Fruit fly (Drosophila melanogaster) whole organism, embryonic: ENCODE data around the gene swa.
A peak's percentile ranks its signal among the peaks of the same experiment; 100 is the strongest.

Source experiments
- ATbp ChIP-seq: fragments of 200-800 bp; sonication (Bioruptor generic); optimal IDR thresholded peaks from 2 replicates; lab custom pipeline; 2017; ENCODE audit warnings: missing biosample characterization, mild to moderate bottlenecking, missing genetic modification characterization, missing genetic modification reagents
- CG11093 ChIP-seq: fragments of 200-800 bp; sonication (Bioruptor generic); IDR thresholded peaks from 3 replicates; pipeline ENCODE4 v1.3.6; 2022; ENCODE audit warnings: missing biosample characterization, missing genetic modification characterization
- CG12299 ChIP-seq: fragments of 200-800 bp; sonication (Bioruptor generic); optimal IDR thresholded peaks from 2 replicates; lab custom pipeline; 2018; ENCODE audit warnings: missing biosample characterization, mild to moderate bottlenecking, missing genetic modification characterization
- CG12391 ChIP-seq: fragments of 200-800 bp; sonication (Bioruptor generic); optimal IDR thresholded peaks from 3 replicates; lab custom pipeline; 2018; ENCODE audit warnings: missing biosample characterization, mild to moderate bottlenecking, missing genetic modification characterization, moderate library complexity
- CG12744 ChIP-seq: fragments of 200-800 bp; sonication (Bioruptor generic); optimal IDR thresholded peaks from 2 replicates; lab custom pipeline; 2016; ENCODE audit warnings: missing biosample characterization, missing genetic modification characterization
- CG14667 ChIP-seq: fragments of 200-800 bp; sonication (Bioruptor generic); IDR thresholded peaks from 2 replicates; pipeline ENCODE4 v1.3.6; 2022; ENCODE audit warnings: missing biosample characterization, missing genetic modification characterization
- CG15696 ChIP-seq: fragments of 200-800 bp; sonication (Bioruptor generic); optimal IDR thresholded peaks from 2 replicates; lab custom pipeline; 2019; ENCODE audit warnings: missing biosample characterization, mild to moderate bottlenecking, missing genetic modification characterization, moderate library complexity
- CG17359 ChIP-seq: fragments of 200-800 bp; sonication (Bioruptor generic); optimal IDR thresholded peaks from 3 replicates; lab custom pipeline; 2018; ENCODE audit warnings: missing biosample characterization, mild to moderate bottlenecking, missing genetic modification characterization, moderate library complexity
- CG17385 ChIP-seq: fragments of 200-800 bp; sonication (Bioruptor generic); optimal IDR thresholded peaks from 3 replicates; lab custom pipeline; 2018; ENCODE audit warnings: missing biosample characterization, mild to moderate bottlenecking, missing genetic modification characterization
- CG1832 ChIP-seq: fragments of 200-800 bp; sonication (Bioruptor generic); optimal IDR thresholded peaks from 2 replicates; lab custom pipeline; 2017; ENCODE audit warnings: missing biosample characterization, mild to moderate bottlenecking, missing genetic modification characterization, inconsistent platforms
- CG18764 ChIP-seq: fragments of 200-800 bp; sonication (Bioruptor generic); optimal IDR thresholded peaks from 3 replicates; lab custom pipeline; 2016; ENCODE audit warnings: missing biosample characterization, missing genetic modification characterization
- CG6175 ChIP-seq: fragments of 200-800 bp; sonication (Bioruptor generic); IDR thresholded peaks from 3 replicates; pipeline ENCODE4 v1.3.6; 2022; ENCODE audit warnings: missing biosample characterization, missing genetic modification characterization
- CG7786 ChIP-seq: fragments of 200-800 bp; sonication (Bioruptor generic); optimal IDR thresholded peaks from 2 replicates; lab custom pipeline; 2016; ENCODE audit warnings: missing biosample characterization, missing genetic modification characterization
- D19A ChIP-seq: fragments of 200-800 bp; optimal IDR thresholded peaks from 3 replicates; lab custom pipeline; 2019; ENCODE audit warnings: missing biosample characterization, mild to moderate bottlenecking, missing genetic modification characterization, moderate library complexity
- Deaf1 ChIP-seq: fragments of 200-800 bp; optimal IDR thresholded peaks from 3 replicates; lab custom pipeline; 2019; ENCODE audit warnings: missing biosample characterization, mild to moderate bottlenecking, missing genetic modification characterization, moderate library complexity
- Eip74EF ChIP-seq, 2 experiments: fragments of 200-800 bp in 1 of 2; fragments of >200 bp in 1 of 2; sonication (Bioruptor generic) in 1 of 2; optimal IDR thresholded peaks; 2 replicates each; lab custom pipeline; 2017 to 2019; ENCODE audit warnings: missing biosample characterization in 2 of 2, missing genetic modification characterization in 2 of 2, mild to moderate bottlenecking in 1 of 2, moderate library complexity in 1 of 2
- H15 ChIP-seq: fragments of 200-800 bp; sonication (Bioruptor generic); IDR thresholded peaks from 3 replicates; pipeline ENCODE4 v1.3.6; 2022; ENCODE audit warnings: missing biosample characterization, missing genetic modification characterization
- H2.0 ChIP-seq: fragments of 200-800 bp; sonication (Bioruptor generic); IDR thresholded peaks from 2 replicates; pipeline ENCODE4 v1.3.6; 2022; ENCODE audit warnings: missing biosample characterization, missing genetic modification characterization
- HmgD ChIP-seq: fragments of 200-800 bp; sonication (Bioruptor generic); optimal IDR thresholded peaks from 3 replicates; lab custom pipeline; 2016; ENCODE audit warnings: missing biosample characterization, missing genetic modification characterization
- Hr3 ChIP-seq: fragments of 200-800 bp; sonication (Bioruptor generic); optimal IDR thresholded peaks from 3 replicates; lab custom pipeline; 2016; ENCODE audit warnings: missing biosample characterization, missing genetic modification characterization
- Hr51 ChIP-seq, 2 experiments: fragments of 200-800 bp; sonication (Bioruptor generic); optimal IDR thresholded peaks; 2 replicates in 1 of 2; 3 replicates in 1 of 2; lab custom pipeline; 2016 to 2018; ENCODE audit warnings: missing biosample characterization in 2 of 2, missing genetic modification characterization in 2 of 2, mild to moderate bottlenecking in 1 of 2, moderate library complexity in 1 of 2
- MESR4 ChIP-seq: fragments of 200-800 bp; sonication (Bioruptor generic); optimal IDR thresholded peaks from 2 replicates; lab custom pipeline; 2018; ENCODE audit warnings: missing biosample characterization, mild to moderate bottlenecking, missing genetic modification characterization, moderate library complexity
- Mrtf ChIP-seq: fragments of 200-800 bp; sonication (Bioruptor generic); IDR thresholded peaks from 3 replicates; pipeline ENCODE4 v1.3.6; 2022; ENCODE audit warnings: missing biosample characterization, missing genetic modification characterization
- Myb ChIP-seq: fragments of 200-800 bp; sonication (Bioruptor generic); optimal IDR thresholded peaks from 2 replicates; lab custom pipeline; 2016; ENCODE audit warnings: missing biosample characterization, missing genetic modification characterization
- NC2α ChIP-seq: fragments of 200-800 bp; sonication (Bioruptor generic); optimal IDR thresholded peaks from 2 replicates; lab custom pipeline; 2016; ENCODE audit warnings: missing biosample characterization, missing genetic modification characterization
- NFAT ChIP-seq: fragments of 200-800 bp; sonication (Bioruptor generic); IDR thresholded peaks from 2 replicates; pipeline ENCODE4 v1.3.6; 2022; ENCODE audit warnings: missing biosample characterization, missing genetic modification characterization
- Opbp ChIP-seq: fragments of 200-800 bp; sonication (Bioruptor generic); IDR thresholded peaks from 3 replicates; pipeline ENCODE4 v1.3.6; 2022; ENCODE audit warnings: missing biosample characterization, missing genetic modification characterization; ENCODE audit not compliant: partially characterized antibody
- Pdp1 ChIP-seq, 2 experiments: fragments of 200-800 bp; sonication (Bioruptor generic); optimal IDR thresholded peaks; 3 replicates each; lab custom pipeline; 2016; ENCODE audit warnings: missing biosample characterization in 2 of 2, missing genetic modification characterization in 2 of 2, mild to moderate bottlenecking in 1 of 2, moderate library complexity in 1 of 2
- Rx ChIP-seq: fragments of 200-800 bp; sonication (Bioruptor generic); IDR thresholded peaks from 2 replicates; pipeline ENCODE4 v1.3.6; 2022; ENCODE audit warnings: missing biosample characterization, missing genetic modification characterization
- Sry-β ChIP-seq: fragments of 200-800 bp; sonication (Bioruptor generic); optimal IDR thresholded peaks from 2 replicates; lab custom pipeline; 2018; ENCODE audit warnings: missing biosample characterization, mild to moderate bottlenecking, missing genetic modification characterization, moderate library complexity
- Xbp1 ChIP-seq: fragments of 200-800 bp; sonication (Bioruptor generic); optimal IDR thresholded peaks from 3 replicates; lab custom pipeline; 2016; ENCODE audit warnings: missing biosample characterization, mild to moderate bottlenecking, missing genetic modification characterization
- al ChIP-seq: fragments of 200-800 bp; sonication (Bioruptor generic); IDR thresholded peaks from 2 replicates; pipeline ENCODE4 v1.3.6; 2022; ENCODE audit warnings: missing biosample characterization, missing genetic modification characterization
- ap ChIP-seq: fragments of 200-800 bp; sonication (Bioruptor generic); IDR thresholded peaks from 2 replicates; pipeline ENCODE4 v1.3.6; 2022; ENCODE audit warnings: missing biosample characterization, missing genetic modification characterization
- ase ChIP-seq: fragments of 200-800 bp; sonication (Bioruptor generic); IDR thresholded peaks from 3 replicates; pipeline ENCODE4 v1.3.6; 2022; ENCODE audit warnings: missing biosample characterization, missing genetic modification characterization
- bsh ChIP-seq, 2 experiments: fragments of 200-800 bp; sonication (Bioruptor generic); optimal IDR thresholded peaks; 2 replicates each; lab custom pipeline; 2017 to 2018; ENCODE audit warnings: mild to moderate bottlenecking in 2 of 2, missing biosample characterization in 2 of 2, missing genetic modification characterization in 2 of 2, moderate library complexity in 1 of 2
- chif ChIP-seq, 2 experiments: fragments of 200-800 bp; sonication (Bioruptor generic); optimal IDR thresholded peaks; 3 replicates each; lab custom pipeline; 2016; ENCODE audit warnings: missing biosample characterization in 2 of 2, missing genetic modification characterization in 2 of 2
- dpn ChIP-seq, 2 experiments: fragments of 200-800 bp; sonication (Bioruptor generic); optimal IDR thresholded peaks; 3 replicates each; lab custom pipeline; 2016; ENCODE audit warnings: missing biosample characterization in 2 of 2, missing genetic modification characterization in 2 of 2
- esg ChIP-seq: fragments of 200-800 bp; sonication (Bioruptor generic); conservative IDR thresholded peaks from 2 replicates; pipeline ENCODE4 v1.3.6; 2022; ENCODE audit warnings: missing biosample characterization, missing genetic modification characterization
- gce ChIP-seq: fragments of 200-800 bp; sonication (Bioruptor generic); IDR thresholded peaks from 3 replicates; pipeline ENCODE4 v1.3.6; 2022; ENCODE audit warnings: missing biosample characterization, missing genetic modification characterization
- gcm2 ChIP-seq: fragments of 200-800 bp; sonication (Bioruptor generic); optimal IDR thresholded peaks from 2 replicates; lab custom pipeline; 2016; ENCODE audit warnings: missing biosample characterization, missing genetic modification characterization
- grau ChIP-seq: fragments of 200-800 bp; optimal IDR thresholded peaks from 3 replicates; lab custom pipeline; 2019; ENCODE audit warnings: missing biosample characterization, mild to moderate bottlenecking, missing genetic modification characterization, moderate library complexity
- hkb ChIP-seq, 2 experiments: fragments of 200-800 bp in 1 of 2; fragments of >200 bp in 1 of 2; sonication (Bioruptor generic) in 1 of 2; IDR thresholded peaks in 1 of 2; optimal IDR thresholded peaks in 1 of 2; 2 replicates each; pipeline versions ENCODE4 v1.3.6 to Lab custom; 2017 to 2022; ENCODE audit warnings: missing biosample characterization in 1 of 2, missing genetic modification characterization in 1 of 2
- mirr ChIP-seq: fragments of 200-800 bp; sonication (Bioruptor generic); optimal IDR thresholded peaks from 3 replicates; lab custom pipeline; 2018; ENCODE audit warnings: missing biosample characterization, mild to moderate bottlenecking, missing genetic modification characterization
- nerfin-2 ChIP-seq: fragments of 200-800 bp; sonication (Bioruptor generic); IDR thresholded peaks from 2 replicates; pipeline ENCODE4 v1.3.6; 2022; ENCODE audit warnings: missing biosample characterization, missing genetic modification characterization; ENCODE audit not compliant: partially characterized antibody
- oc ChIP-seq: fragments of 200-800 bp; sonication (Bioruptor generic); optimal IDR thresholded peaks from 2 replicates; lab custom pipeline; 2018; ENCODE audit warnings: missing biosample characterization, mild to moderate bottlenecking, missing genetic modification characterization, moderate library complexity
- odd ChIP-seq: fragments of 200-800 bp; sonication (Bioruptor generic); optimal IDR thresholded peaks from 2 replicates; lab custom pipeline; 2017; ENCODE audit warnings: missing biosample characterization, mild to moderate bottlenecking, missing genetic modification characterization
- row ChIP-seq: fragments of 200-800 bp; sonication (Bioruptor generic); IDR thresholded peaks from 3 replicates; pipeline ENCODE4 v1.3.6; 2022; ENCODE audit warnings: missing biosample characterization, missing genetic modification characterization
- wor ChIP-seq: fragments of 200-800 bp; sonication (Bioruptor generic); IDR thresholded peaks from 2 replicates; pipeline ENCODE4 v1.3.6; 2022; ENCODE audit warnings: missing biosample characterization, missing genetic modification characterization

Gene swa

DNA sequence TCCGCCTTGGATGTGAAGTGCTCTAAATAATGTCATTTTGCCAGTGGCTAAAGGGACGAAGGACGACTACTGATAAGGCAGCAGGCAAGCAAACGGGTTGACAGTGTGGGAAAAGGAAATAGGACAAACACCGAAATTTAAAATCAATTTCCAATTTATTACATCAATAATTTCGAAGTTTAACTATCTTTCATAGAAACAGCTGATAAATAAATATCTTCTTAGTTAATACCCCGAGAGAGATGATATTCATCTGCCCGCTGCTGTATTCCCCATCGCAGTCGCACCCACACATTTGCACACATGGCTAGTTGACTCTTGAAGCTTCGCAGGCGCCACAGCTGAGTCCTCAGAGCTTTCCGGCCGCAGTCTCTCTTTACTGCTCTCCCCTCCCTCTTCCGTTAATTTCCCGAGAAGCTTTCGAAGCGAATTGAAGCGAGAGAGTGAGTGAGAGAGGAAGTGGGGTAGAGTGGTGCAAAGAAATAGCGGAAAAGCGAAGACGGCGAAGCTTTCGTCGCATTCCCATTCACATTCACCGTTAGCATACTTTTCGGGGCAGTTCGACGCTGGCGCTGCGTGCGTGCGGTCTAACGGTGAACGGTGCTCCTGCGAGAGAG is 48.5 kb downstream of the swa start (continued):
- TF ChIP-seq hkb (optimal IDR thresholded peaks at IDR 0.05; lab: Kevin White, UChicago), result no peak
- peak; percentile 84 for TF ChIP-seq hkb (GFP tag; IDR thresholded peaks at IDR 0.05; lab: Robert Waterston, UW)
- TF ChIP-seq Rx (GFP tag; lab: Robert Waterston, UW), result peak; percentile 49
- no peak for TF ChIP-seq oc
- TF ChIP-seq Xbp1 (GFP tag; lab: Kevin White, UChicago), result peak; percentile 38
- peak; percentile 66 for TF ChIP-seq grau (tag; lab: Kevin White, UChicago)
- peak; percentile 39 for TF ChIP-seq mirr (GFP tag; lab: Kevin White, UChicago)
- peak; percentile 18 for TF ChIP-seq CG1832
- no peak for TF ChIP-seq Eip74EF (GFP tag; optimal IDR thresholded peaks at IDR 0.05; lab: Kevin White, UChicago)
- TF ChIP-seq Mrtf (GFP tag; lab: Robert Waterston, UW), result peak; percentile 72
- peak; percentile 33; the same call in 1 of the 2 replicates for TF ChIP-seq H2.0 (GFP tag; lab: Robert Waterston, UW)
- no peak for TF ChIP-seq Opbp (GFP tag; lab: Robert Waterston, UW)
- peak; percentile 35 for TF ChIP-seq CG12299 (tag; lab: Kevin White, UChicago)
- TF ChIP-seq CG6175 (GFP tag; lab: Robert Waterston, UW), result peak; percentile 44; the same call in 1 of the 3 replicates
- TF ChIP-seq al (GFP tag; lab: Robert Waterston, UW), result peak; percentile 48; the same call in 1 of the 2 replicates
- TF ChIP-seq CG18764 (GFP tag; lab: Kevin White, UChicago), result no peak
- peak in 1 of 2 experiments; percentile 25 for TF ChIP-seq Pdp1 (GFP tag; optimal IDR thresholded peaks at IDR 0.05; lab: Kevin White, UChicago)
- peak; percentile 28 for TF ChIP-seq Deaf1 (tag; lab: Kevin White, UChicago)
- no peak for TF ChIP-seq NC2α (GFP tag; lab: Kevin White, UChicago)
- TF ChIP-seq D19A (tag; lab: Kevin White, UChicago), result peak; percentile 20
- TF ChIP-seq CG15696 (tag; lab: Kevin White, UChicago), result no peak
- peak; percentile 53 for TF ChIP-seq CG12391 (tag; lab: Kevin White, UChicago)
- TF ChIP-seq ap (GFP tag; lab: Robert Waterston, UW), result peak; percentile 51
- TF ChIP-seq ATbp (GFP tag; lab: Kevin White, UChicago), result peak; percentile 51
- TF ChIP-seq MESR4 (GFP tag; lab: Kevin White, UChicago), result no peak
- peak; percentile 83 for TF ChIP-seq row (GFP tag; lab: Robert Waterston, UW)
- peak; percentile 45 for TF ChIP-seq wor (GFP tag; lab: Robert Waterston, UW)
- TF ChIP-seq Hr3 (GFP tag; lab: Kevin White, UChicago), result peak; percentile 28
- peak; percentile 21 for TF ChIP-seq CG12744
- TF ChIP-seq nerfin-2 (GFP tag; lab: Robert Waterston, UW), result no peak
- peak; percentile 26 to 60 for TF ChIP-seq dpn (GFP tag; optimal IDR thresholded peaks at IDR 0.05; lab: Kevin White, UChicago)
- peak; percentile 39 to 74 for TF ChIP-seq Hr51 (GFP tag; optimal IDR thresholded peaks at IDR 0.05; lab: Kevin White, UChicago)
- TF ChIP-seq gcm2, result peak; percentile 3
- TF ChIP-seq esg, result peak; percentile 62
- TF ChIP-seq HmgD, result no peak
- TF ChIP-seq NFAT (GFP tag; lab: Robert Waterston, UW), result peak; percentile 66; the same call in 1 of the 2 replicates
- 0 out of 3 replicates have a peak, but pooled peaks have one; percentile 20 for TF ChIP-seq gce (GFP tag; lab: Robert Waterston, UW)
- TF ChIP-seq CG11093 (GFP tag; lab: Robert Waterston, UW), result 0 out of 3 replicates have a peak, but pooled peaks have one; percentile 31
- peak in 1 of 2 experiments; percentile 49 for TF ChIP-seq bsh (GFP tag; optimal IDR thresholded peaks at IDR 0.05; lab: Kevin White, UChicago)
- TF ChIP-seq odd (GFP tag; lab: Kevin White, UChicago), result peak; percentile 49
- TF ChIP-seq CG14667 (GFP tag; lab: Robert Waterston, UW), result peak; percentile 27
- TF ChIP-seq CG7786 (GFP tag; lab: Kevin White, UChicago), result peak; percentile 35
- peak; percentile 56; the same call in 2 of the 3 replicates for TF ChIP-seq ase
- no peak for TF ChIP-seq Sry-β (GFP tag; lab: Kevin White, UChicago)
- TF ChIP-seq CG17385 (GFP tag; lab: Kevin White, UChicago), result peak; percentile 67
- TF ChIP-seq Myb, result no peak
- TF ChIP-seq H15 (GFP tag; lab: Robert Waterston, UW), result peak; percentile 61; the same call in 2 of the 3 replicates
- peak; percentile 62 for TF ChIP-seq CG17359 (tag; lab: Kevin White, UChicago)
- peak in 1 of 2 experiments; percentile 33 for TF ChIP-seq chif (GFP tag; optimal IDR thresholded peaks at IDR 0.05; lab: Kevin White, UChicago)
